Worm (Caenorhabditis elegans) whole organism, L2 larva: Measurements from ENCODE around the gene ZC196.8.
"Not testable (repeated sequence)": the region's sequence is repeated elsewhere in the genome, so short reads cannot be mapped to it uniquely, and the experiment has no call there.

Source experiments
- Y55F3AM.14 ChIP-seq: fragments of 200-800 bp; sonication (Bioruptor generic); optimal IDR thresholded peaks from 2 replicates; lab custom pipeline; 2018; ENCODE audit warnings: mild to moderate bottlenecking, missing genetic modification characterization, missing compliant biosample characterization
- alr-1 ChIP-seq: fragments of 150-350 bp; optimal IDR thresholded peaks from 2 replicates; lab custom pipeline; 2014; ENCODE audit warnings: missing biosample characterization, missing genetic modification characterization
- aly-2 ChIP-seq: fragments of 150-350 bp; optimal IDR thresholded peaks from 2 replicates; lab custom pipeline; 2014; ENCODE audit warnings: missing biosample characterization, missing genetic modification characterization
- ama-1 ChIP-seq: fragments of 150-350 bp; optimal IDR thresholded peaks from 2 replicates; lab custom pipeline; 2018; ENCODE audit warnings: inconsistent platforms
- ceh-82 ChIP-seq: fragments of 150-350 bp; optimal IDR thresholded peaks from 2 replicates; lab custom pipeline; 2014; ENCODE audit warnings: missing biosample characterization, missing genetic modification characterization
- crh-2 ChIP-seq: sonication (generic microtip); optimal IDR thresholded peaks from 2 replicates; lab custom pipeline; 2017; ENCODE audit warnings: missing biosample characterization, missing genetic modification characterization
- dmd-4 ChIP-seq: sonication (generic microtip); optimal IDR thresholded peaks from 2 replicates; lab custom pipeline; 2017; ENCODE audit warnings: missing biosample characterization, missing genetic modification characterization
- elt-1 ChIP-seq: fragments of 150-350 bp; optimal IDR thresholded peaks from 2 replicates; lab custom pipeline; 2014; ENCODE audit warnings: missing biosample characterization, missing genetic modification characterization
- elt-3 ChIP-seq: sonication (generic microtip); optimal IDR thresholded peaks from 2 replicates; lab custom pipeline; 2017; ENCODE audit warnings: missing biosample characterization, missing genetic modification characterization
- lin-11 ChIP-seq: fragments of 150-350 bp; sonication (generic microtip); optimal IDR thresholded peaks from 2 replicates; lab custom pipeline; 2014; ENCODE audit warnings: missing biosample characterization, missing genetic modification characterization, inconsistent platforms, mixed read lengths
- lin-13 ChIP-seq: fragments of 150-350 bp; optimal IDR thresholded peaks from 2 replicates; lab custom pipeline; 2014; ENCODE audit warnings: missing biosample characterization, missing genetic modification reagents, missing genetic modification characterization
- lin-39 ChIP-seq: fragments of 150-350 bp; optimal IDR thresholded peaks from 2 replicates; lab custom pipeline; 2014; ENCODE audit warnings: missing biosample characterization, missing genetic modification reagents, missing genetic modification characterization
- lsy-2 ChIP-seq, 2 experiments: fragments of 150-350 bp in 1 of 2; sonication (generic microtip) in 1 of 2; optimal IDR thresholded peaks; 2 replicates each; lab custom pipeline; 2014 to 2017; ENCODE audit warnings: missing biosample characterization in 2 of 2, missing genetic modification characterization in 2 of 2
- mab-5 ChIP-seq: fragments of 150-350 bp; optimal IDR thresholded peaks from 2 replicates; lab custom pipeline; 2014; ENCODE audit warnings: missing biosample characterization, missing genetic modification characterization
- nhr-11 ChIP-seq: fragments of 150-350 bp; optimal IDR thresholded peaks from 2 replicates; lab custom pipeline; 2014; ENCODE audit warnings: missing biosample characterization, missing genetic modification characterization
- nhr-12 ChIP-seq: fragments of 150-350 bp; optimal IDR thresholded peaks from 2 replicates; lab custom pipeline; 2014; ENCODE audit warnings: missing biosample characterization, missing genetic modification characterization
- nhr-21 ChIP-seq: fragments of 150-350 bp; optimal IDR thresholded peaks from 2 replicates; lab custom pipeline; 2014; ENCODE audit warnings: missing biosample characterization, missing genetic modification characterization
- nhr-23 ChIP-seq: fragments of 150-350 bp; optimal IDR thresholded peaks from 2 replicates; lab custom pipeline; 2014; ENCODE audit warnings: missing biosample characterization, missing genetic modification reagents, missing genetic modification characterization
- nhr-237 ChIP-seq: fragments of 150-350 bp; optimal IDR thresholded peaks from 2 replicates; lab custom pipeline; 2014; ENCODE audit warnings: missing biosample characterization, missing genetic modification characterization
- nhr-25 ChIP-seq: fragments of 150-350 bp; sonication (generic microtip); optimal IDR thresholded peaks from 3 replicates; lab custom pipeline; 2014; ENCODE audit warnings: missing biosample characterization, missing genetic modification characterization
- nhr-6 ChIP-seq: fragments of 150-350 bp; optimal IDR thresholded peaks from 2 replicates; lab custom pipeline; 2014; ENCODE audit warnings: missing biosample characterization, missing genetic modification characterization
- nhr-77 ChIP-seq: fragments of 150-350 bp; optimal IDR thresholded peaks from 2 replicates; lab custom pipeline; 2014; ENCODE audit warnings: missing biosample characterization, missing genetic modification characterization
- peb-1 ChIP-seq: fragments of 150-350 bp; optimal IDR thresholded peaks from 2 replicates; lab custom pipeline; 2014; ENCODE audit warnings: missing biosample characterization, missing genetic modification characterization
- sem-4 ChIP-seq: fragments of 150-350 bp; optimal IDR thresholded peaks from 2 replicates; lab custom pipeline; 2014; ENCODE audit warnings: missing biosample characterization, missing genetic modification reagents, missing genetic modification characterization
- sma-3 ChIP-seq: sonication (generic microtip); optimal IDR thresholded peaks from 2 replicates; lab custom pipeline; 2016; ENCODE audit warnings: missing genetic modification reagents, missing genetic modification characterization, missing compliant biosample characterization
- sma-9 ChIP-seq, 2 experiments: fragments of 150-350 bp in 1 of 2; sonication (generic microtip) in 1 of 2; optimal IDR thresholded peaks; 2 replicates each; lab custom pipeline; 2014 to 2016; ENCODE audit warnings: missing genetic modification characterization in 2 of 2, mild to moderate bottlenecking in 1 of 2, missing biosample characterization in 1 of 2, missing compliant biosample characterization in 1 of 2, missing genetic modification reagents in 1 of 2, moderate library complexity in 1 of 2
- unc-55 ChIP-seq: fragments of 150-350 bp; sonication (generic microtip); optimal IDR thresholded peaks from 3 replicates; lab custom pipeline; 2014; ENCODE audit warnings: missing biosample characterization, missing genetic modification reagents, missing genetic modification characterization
- zag-1 ChIP-seq: fragments of 150-350 bp; optimal IDR thresholded peaks from 2 replicates; lab custom pipeline; 2014; ENCODE audit warnings: missing biosample characterization, missing genetic modification characterization
- ztf-1 ChIP-seq: fragments of 200-800 bp; sonication (Bioruptor generic); conservative IDR thresholded peaks from 2 replicates; pipeline ENCODE4 v1.3.6; 2022; ENCODE audit warnings: missing genetic modification characterization, missing compliant biosample characterization
- ztf-11 ChIP-seq: sonication (generic microtip); optimal IDR thresholded peaks from 2 replicates; lab custom pipeline; 2017; ENCODE audit warnings: missing biosample characterization, missing genetic modification characterization
- ztf-4 ChIP-seq: fragments of 150-350 bp; optimal IDR thresholded peaks from 2 replicates; lab custom pipeline; 2014; ENCODE audit warnings: missing biosample characterization, missing genetic modification characterization

ZC196.8 gene

DNA sequence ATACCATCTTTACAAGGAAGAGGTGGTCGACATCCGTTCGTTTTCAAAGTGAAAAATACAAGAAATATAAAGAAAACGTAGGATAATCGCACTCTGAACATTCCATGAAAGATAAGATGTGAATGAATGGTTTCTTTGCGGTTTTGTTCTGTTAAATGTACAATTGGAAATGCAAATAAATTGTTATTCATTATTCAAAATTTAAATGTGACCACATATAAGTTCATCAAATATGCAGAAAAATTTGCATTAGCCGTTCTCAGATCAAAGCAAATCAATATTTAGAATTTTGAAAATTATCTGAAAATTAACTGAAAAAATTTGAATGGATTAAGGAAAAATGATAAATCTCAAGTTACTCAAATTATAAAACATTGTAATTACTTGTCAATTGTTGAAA lies 10.2 kb downstream of the ZC196.8 start, which contains the start of gene ZC178.2:
TSS of gene ZC178.2 (minus strand) at position 101 of the 400 bp plus-strand sequence.
- TF ChIP-seq ztf-1 (GFP tag; lab: Robert Waterston, UW) (no peak), sem-4 (tag; lab: Kevin White, UChicago) (no peak), zag-1 (no peak), nhr-23 (tag; lab: Kevin White, UChicago) (no peak), lsy-2 (tag; optimal IDR thresholded peaks at IDR 0.05; lab: Kevin White, UChicago) (no peak), nhr-11 (tag; lab: Kevin White, UChicago) (no peak), sma-3 (GFP tag; lab: Kevin White, UChicago) (no peak), ceh-82 (tag; lab: Kevin White, UChicago) (no peak), dmd-4 (tag; lab: Kevin White, UChicago) (no peak), ama-1 (lab: Kevin White, UChicago) (no peak)

DNA sequence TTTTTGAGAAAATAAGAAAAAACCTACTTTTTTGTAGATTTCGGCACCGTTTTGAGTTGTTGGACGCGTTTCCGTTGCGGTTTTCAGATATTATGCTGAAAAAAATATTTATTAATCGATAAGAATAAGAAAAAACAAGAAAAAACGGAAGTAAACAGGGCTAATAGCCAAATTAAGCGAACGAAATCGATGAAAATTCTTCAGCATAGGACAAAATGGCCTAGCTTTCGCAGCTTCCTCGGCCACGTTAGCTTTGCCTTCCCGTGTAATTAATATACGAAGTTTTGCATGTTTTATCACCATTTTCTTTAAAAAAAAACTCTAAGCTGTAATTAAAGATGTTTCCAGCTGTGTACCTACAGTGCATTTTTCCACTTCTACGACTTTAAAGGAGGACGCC lies 25.8 kb downstream of the ZC196.8 start, which contains the start of gene ZC190.10:
TSS of gene ZC190.10 (minus strand) at position 101 of the 400 bp plus-strand sequence.
- TF ChIP-seq lin-11, nhr-237, elt-1 (tag; lab: Kevin White, UChicago): not testable (repeated sequence)

DNA sequence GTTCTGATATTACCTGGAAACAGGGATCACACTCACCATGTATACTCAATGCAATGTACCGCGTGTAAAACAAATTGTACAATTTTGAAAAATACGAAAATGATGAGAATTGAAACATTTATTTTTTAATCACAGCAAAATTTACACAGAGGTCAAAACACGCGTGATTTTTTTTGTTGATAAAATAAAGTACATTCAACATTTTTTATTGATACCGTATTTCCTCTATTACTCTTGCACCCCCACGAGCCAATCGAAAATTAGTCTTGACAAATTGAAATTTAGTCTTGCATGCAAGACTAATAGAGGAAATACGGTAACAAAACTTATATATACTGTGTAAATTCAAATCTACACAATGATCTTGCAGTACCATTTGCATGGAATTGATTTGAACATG lies 34.4 kb downstream of the ZC196.8 start, which contains the start of gene ZC190.8:
TSS of gene ZC190.8 (minus strand) at position 101 of the 400 bp plus-strand sequence.
- TF ChIP-seq peb-1 (tag; lab: Kevin White, UChicago) (no peak), ztf-4 (no peak), aly-2 (no peak), Y55F3AM.14 (GFP tag; lab: Kevin White, UChicago) (no peak), ztf-11 (tag; lab: Kevin White, UChicago) (no peak), nhr-77 (tag; lab: Kevin White, UChicago) (no peak), crh-2 (no peak), unc-55 (GFP tag; lab: Kevin White, UChicago) (no peak), sma-3 (GFP tag; lab: Kevin White, UChicago) (no peak), nhr-21 (tag; lab: Kevin White, UChicago) (no peak), lin-11 (tag; lab: Kevin White, UChicago) (no peak), alr-1 (tag; lab: Kevin White, UChicago) (no peak), ztf-1 (GFP tag; lab: Robert Waterston, UW) (no peak), lin-13 (GFP tag; lab: Kevin White, UChicago) (no peak), lin-39 (tag; lab: Kevin White, UChicago) (no peak), elt-1 (tag; lab: Kevin White, UChicago) (no peak)

DNA sequence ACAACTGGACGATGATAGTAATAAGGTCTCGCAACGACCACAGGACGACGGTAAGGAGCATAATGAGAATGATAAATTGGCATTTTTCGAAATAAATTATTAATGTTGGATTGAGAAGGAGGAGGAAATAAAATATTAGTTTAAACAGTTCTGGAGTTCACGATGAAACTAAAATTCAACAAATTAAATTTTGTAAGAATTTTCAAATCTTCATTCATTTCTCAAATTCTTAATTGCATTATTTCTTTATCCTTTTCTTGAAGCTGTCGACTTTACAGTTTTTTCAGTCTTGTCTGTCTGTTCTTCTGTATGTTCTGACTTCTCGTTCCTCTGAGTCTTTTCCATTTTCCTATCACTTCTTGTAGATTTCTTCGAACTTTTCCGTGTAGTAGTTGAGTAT lies 35.3 kb downstream of the ZC196.8 start, which contains the start of gene ZC190.7:
TSS of gene ZC190.7 (minus strand) at position 101 of the 400 bp plus-strand sequence.
- TF ChIP-seq Y55F3AM.14 (GFP tag; lab: Kevin White, UChicago) (no peak), nhr-23 (tag; lab: Kevin White, UChicago) (no peak), ztf-11 (tag; lab: Kevin White, UChicago) (no peak), dmd-4 (tag; lab: Kevin White, UChicago) (no peak), elt-3 (no peak), peb-1 (tag; lab: Kevin White, UChicago) (no peak)

DNA sequence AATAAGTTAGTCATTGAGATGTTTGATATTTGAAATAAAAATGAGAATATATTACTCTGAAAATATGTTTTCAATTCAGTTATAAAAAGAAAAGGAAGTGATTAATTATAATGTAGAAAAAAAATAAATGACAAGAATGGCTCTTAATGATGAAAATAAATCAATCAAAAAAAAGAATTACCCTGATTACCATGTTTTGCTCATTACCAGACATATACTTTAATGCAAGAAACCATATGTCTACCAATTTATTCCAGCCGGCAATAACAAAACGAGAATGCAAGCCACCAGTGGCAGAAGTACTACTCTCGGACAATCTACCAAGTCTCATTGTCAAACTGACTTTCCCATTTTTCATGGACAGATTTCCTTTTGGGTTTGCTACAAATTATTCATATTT lies 38.3 kb downstream of the ZC196.8 start:
- no peak for TF ChIP-seq sma-9 (GFP tag; optimal IDR thresholded peaks at IDR 0.05; lab: Kevin White, UChicago)
- TF ChIP-seq sma-9 (tag; optimal IDR thresholded peaks at IDR 0.05; lab: Kevin White, UChicago): no peak
- no peak for TF ChIP-seq elt-3
- TF ChIP-seq mab-5 (tag; lab: Kevin White, UChicago): no peak
- no peak for TF ChIP-seq nhr-25 (tag; lab: Kevin White, UChicago)
- no peak for TF ChIP-seq ztf-11 (tag; lab: Kevin White, UChicago)
- no peak for TF ChIP-seq aly-2
- no peak for TF ChIP-seq nhr-6
- TF ChIP-seq sem-4 (tag; lab: Kevin White, UChicago): no peak
- TF ChIP-seq nhr-77 (tag; lab: Kevin White, UChicago): no peak
- no peak for TF ChIP-seq ztf-1 (GFP tag; lab: Robert Waterston, UW)
- no peak for TF ChIP-seq nhr-11 (tag; lab: Kevin White, UChicago)
- no peak for TF ChIP-seq sma-3 (GFP tag; lab: Kevin White, UChicago)
- TF ChIP-seq nhr-21 (tag; lab: Kevin White, UChicago): no peak
- TF ChIP-seq ztf-4: no peak
- TF ChIP-seq nhr-12 (tag; lab: Kevin White, UChicago): no peak
